Fruit fly (Drosophila melanogaster): ENCODE results near the gene CG9672.

DNA sequence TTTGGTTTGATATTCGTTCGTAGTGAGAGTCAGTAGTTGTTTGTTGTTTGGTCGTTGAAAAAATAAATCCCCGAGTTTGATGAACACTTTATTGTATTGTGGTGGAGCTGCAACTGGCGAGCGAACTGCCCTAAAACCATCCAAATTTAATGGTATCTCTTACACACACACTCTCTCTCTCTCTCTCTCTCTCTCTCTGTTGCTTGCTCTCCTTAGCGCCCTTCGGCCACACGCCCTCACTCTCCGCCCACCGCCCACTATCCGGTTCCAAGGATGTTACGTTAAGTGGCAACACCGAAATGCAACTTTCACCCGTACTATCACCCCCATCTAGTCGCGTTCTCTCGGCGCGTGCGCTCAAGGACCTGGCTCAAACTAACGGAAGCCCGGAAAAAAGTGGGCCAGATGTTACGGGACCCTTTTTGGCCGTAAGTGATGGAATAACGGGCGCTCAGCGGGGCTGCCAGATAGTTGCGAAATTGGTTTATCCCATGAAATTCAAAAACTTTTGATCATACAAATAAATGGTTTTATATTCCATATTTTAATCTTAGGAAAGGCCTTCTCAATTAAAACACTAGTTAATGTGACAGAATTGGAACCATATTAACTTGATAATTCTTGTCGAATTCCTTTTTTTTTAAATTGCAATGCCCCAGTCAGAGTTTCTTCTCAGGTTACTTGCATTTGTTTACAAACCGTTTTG lies 19.1 kb downstream of the CG9672 start:
- no peak for TF ChIP-seq Dll (optimal IDR thresholded peaks at IDR 0.05)
- TF ChIP-seq psq (optimal IDR thresholded peaks at IDR 0.05): no peak
- no peak for TF ChIP-seq pan (optimal IDR thresholded peaks at IDR 0.05)
